Worm (Caenorhabditis elegans) whole organism, L4 larva: Measurements from ENCODE around the gene scrm-3.
A peak's percentile ranks its signal among the peaks of the same experiment; 100 is the strongest.

Experiments
- F10B5.3 ChIP-seq: sonication (generic microtip); optimal IDR thresholded peaks from 2 replicates; lab custom pipeline; 2016; ENCODE audit warnings: mild to moderate bottlenecking, missing genetic modification characterization, missing compliant biosample characterization
- F26F4.8 ChIP-seq: fragments of 200-800 bp; sonication (Bioruptor generic); conservative IDR thresholded peaks from 2 replicates; pipeline ENCODE4 v1.3.6; 2022; ENCODE audit warnings: missing genetic modification characterization, missing compliant biosample characterization
- F44E2.7 ChIP-seq: fragments of 200-800 bp; sonication (Bioruptor generic); IDR thresholded peaks from 2 replicates; pipeline ENCODE4 v2.1.2; 2022; ENCODE audit warnings: missing genetic modification characterization, missing compliant biosample characterization
- R02D3.7 ChIP-seq: fragments of 150-350 bp; sonication (generic microtip); optimal IDR thresholded peaks from 3 replicates; lab custom pipeline; 2014; ENCODE audit warnings: missing biosample characterization, missing genetic modification characterization
- T20F7.1 ChIP-seq: fragments of 200-800 bp; sonication (Bioruptor generic); optimal IDR thresholded peaks from 2 replicates; lab custom pipeline; 2018; ENCODE audit warnings: mild to moderate bottlenecking, missing genetic modification characterization, missing compliant biosample characterization
- T26A8.4 ChIP-seq: fragments of 200-800 bp; sonication (Bioruptor generic); IDR thresholded peaks from 2 replicates; pipeline ENCODE4 v1.3.6; 2022; ENCODE audit warnings: missing genetic modification characterization, missing compliant biosample characterization
- Y75B8A.6 ChIP-seq: fragments of 200-800 bp; sonication (Bioruptor generic); IDR thresholded peaks from 2 replicates; pipeline ENCODE4 v1.3.6; 2022; ENCODE audit warnings: missing genetic modification reagents, missing genetic modification characterization, missing compliant biosample characterization
- aha-1 ChIP-seq: fragments of 150-350 bp; peaks from one replicate; lab custom pipeline; 2014; ENCODE audit warnings: missing biosample characterization, missing genetic modification characterization
- ama-1 ChIP-seq: fragments of 150-350 bp; optimal IDR thresholded peaks from 2 replicates; lab custom pipeline; 2014; ENCODE audit warnings: inconsistent platforms, mixed read lengths
- arid-1 ChIP-seq: fragments of 200-800 bp; sonication (Bioruptor generic); conservative IDR thresholded peaks from 2 replicates; pipeline ENCODE4 v1.3.6; 2022; ENCODE audit warnings: missing genetic modification reagents, missing genetic modification characterization, missing compliant biosample characterization
- ceh-62 ChIP-seq: sonication (generic microtip); optimal IDR thresholded peaks from 2 replicates; lab custom pipeline; 2017; ENCODE audit warnings: missing biosample characterization, missing genetic modification characterization
- ceh-82 ChIP-seq: sonication (generic microtip); optimal IDR thresholded peaks from 2 replicates; lab custom pipeline; 2017; ENCODE audit warnings: missing biosample characterization, missing genetic modification characterization
- ces-1 ChIP-seq: fragments of 150-350 bp; sonication (generic microtip); optimal IDR thresholded peaks from 4 replicates; lab custom pipeline; 2014; ENCODE audit warnings: missing biosample characterization, missing genetic modification reagents, missing genetic modification characterization
- cey-2 ChIP-seq: sonication (generic microtip); optimal IDR thresholded peaks from 3 replicates; lab custom pipeline; 2017; ENCODE audit warnings: missing genetic modification characterization, mild to moderate bottlenecking, missing compliant biosample characterization, antibody characterized with exemption, borderline replicate concordance; ENCODE audit not compliant: insufficient read depth
- daf-12 ChIP-seq: fragments of 150-350 bp; optimal IDR thresholded peaks from 2 replicates; lab custom pipeline; 2014; ENCODE audit warnings: missing biosample characterization, missing genetic modification reagents, missing genetic modification characterization
- daf-8 ChIP-seq: fragments of 200-800 bp; sonication (Bioruptor generic); IDR thresholded peaks from 2 replicates; pipeline ENCODE4 v1.3.6; 2022; ENCODE audit warnings: missing genetic modification characterization, missing compliant biosample characterization
- dpl-1 ChIP-seq: fragments of 150-350 bp; optimal IDR thresholded peaks from 2 replicates; lab custom pipeline; 2014; ENCODE audit warnings: missing biosample characterization, missing genetic modification reagents, missing genetic modification characterization
- egl-43 ChIP-seq: fragments of 200-800 bp; sonication (Bioruptor generic); IDR thresholded peaks from 2 replicates; pipeline ENCODE4 v1.3.6; 2022; ENCODE audit warnings: missing genetic modification reagents, missing genetic modification characterization, missing compliant biosample characterization
- fos-1 ChIP-seq: fragments of 150-350 bp; optimal IDR thresholded peaks from 2 replicates; lab custom pipeline; 2014; ENCODE audit warnings: missing biosample characterization, missing genetic modification characterization
- hlh-11 ChIP-seq: fragments of 200-800 bp; sonication (Bioruptor generic); optimal IDR thresholded peaks from 2 replicates; lab custom pipeline; 2018; ENCODE audit warnings: mild to moderate bottlenecking, missing genetic modification characterization, missing compliant biosample characterization
- hlh-30 ChIP-seq: sonication (generic microtip); optimal IDR thresholded peaks from 2 replicates; lab custom pipeline; 2017; ENCODE audit warnings: antibody characterized with exemption, mild to moderate bottlenecking, missing genetic modification characterization, missing compliant biosample characterization; ENCODE audit not compliant: insufficient read depth
- jun-1 ChIP-seq: fragments of 150-350 bp; optimal IDR thresholded peaks from 2 replicates; lab custom pipeline; 2014; ENCODE audit warnings: missing biosample characterization, missing genetic modification reagents, missing genetic modification characterization
- lim-7 ChIP-seq: fragments of 200-800 bp; sonication (Bioruptor generic); IDR thresholded peaks from 2 replicates; pipeline ENCODE4 v1.3.6; 2022; ENCODE audit warnings: missing genetic modification characterization, missing compliant biosample characterization
- lin-1 ChIP-seq: fragments of 200-800 bp; sonication (Bioruptor generic); IDR thresholded peaks from 2 replicates; pipeline ENCODE4 v1.3.6; 2022; ENCODE audit warnings: missing genetic modification reagents, missing genetic modification characterization, missing compliant biosample characterization
- lir-3 ChIP-seq: sonication (generic microtip); optimal IDR thresholded peaks from 2 replicates; lab custom pipeline; 2016; ENCODE audit warnings: mild to moderate bottlenecking, missing genetic modification characterization, missing compliant biosample characterization
- lsy-2 ChIP-seq, 2 experiments: fragments of 150-350 bp in 1 of 2; sonication (generic microtip) in 1 of 2; optimal IDR thresholded peaks; 2 replicates each; lab custom pipeline; 2014 to 2017; ENCODE audit warnings: missing biosample characterization in 2 of 2, missing genetic modification characterization in 2 of 2
- mdl-1 ChIP-seq, 2 experiments: fragments of 150-350 bp in 1 of 2; sonication (generic microtip) in 1 of 2; optimal IDR thresholded peaks; 2 replicates each; lab custom pipeline; 2014 to 2017; ENCODE audit warnings: missing biosample characterization in 2 of 2, missing genetic modification characterization in 2 of 2
- mdt-29 ChIP-seq: fragments of 200-800 bp; sonication (Bioruptor generic); IDR thresholded peaks from 2 replicates; pipeline ENCODE4 v1.3.6; 2022; ENCODE audit warnings: missing genetic modification reagents, missing genetic modification characterization, missing compliant biosample characterization
- nhr-10 ChIP-seq: fragments of 150-350 bp; optimal IDR thresholded peaks from 2 replicates; lab custom pipeline; 2014; ENCODE audit warnings: missing biosample characterization, missing genetic modification characterization
- nhr-102 ChIP-seq: sonication (generic microtip); optimal IDR thresholded peaks from 2 replicates; lab custom pipeline; 2016; ENCODE audit warnings: mild to moderate bottlenecking, missing genetic modification characterization, moderate library complexity, missing compliant biosample characterization
- nhr-11 ChIP-seq: fragments of 150-350 bp; optimal IDR thresholded peaks from 2 replicates; lab custom pipeline; 2014; ENCODE audit warnings: missing biosample characterization, missing genetic modification characterization
- nhr-28 ChIP-seq: fragments of 150-350 bp; optimal IDR thresholded peaks from 2 replicates; lab custom pipeline; 2014; ENCODE audit warnings: missing biosample characterization, missing genetic modification characterization
- nhr-48 ChIP-seq: sonication (generic microtip); optimal IDR thresholded peaks from 2 replicates; lab custom pipeline; 2016; ENCODE audit warnings: mild to moderate bottlenecking, missing genetic modification characterization, missing compliant biosample characterization
- nhr-6 ChIP-seq: fragments of 150-350 bp; optimal IDR thresholded peaks from 2 replicates; lab custom pipeline; 2014; ENCODE audit warnings: missing biosample characterization, missing genetic modification characterization
- nhr-76 ChIP-seq: fragments of 150-350 bp; optimal IDR thresholded peaks from 2 replicates; lab custom pipeline; 2014; ENCODE audit warnings: missing biosample characterization, missing genetic modification characterization
- nhr-77 ChIP-seq: fragments of 150-350 bp; optimal IDR thresholded peaks from 2 replicates; lab custom pipeline; 2014; ENCODE audit warnings: missing biosample characterization, missing genetic modification characterization
- php-3 ChIP-seq: fragments of 200-800 bp; sonication (Bioruptor generic); IDR thresholded peaks from 2 replicates; pipeline ENCODE4 v1.3.6; 2022; ENCODE audit warnings: missing genetic modification reagents, missing genetic modification characterization, missing compliant biosample characterization
- pqm-1 ChIP-seq: sonication (generic microtip); optimal IDR thresholded peaks from 2 replicates; lab custom pipeline; 2017; ENCODE audit warnings: missing biosample characterization, missing genetic modification characterization
- rbr-2 ChIP-seq: sonication (generic microtip); optimal IDR thresholded peaks from 2 replicates; lab custom pipeline; 2016; ENCODE audit warnings: missing genotype, missing genetic modification characterization, missing compliant biosample characterization
- set-16 ChIP-seq: fragments of 200-800 bp; sonication (Bioruptor generic); IDR thresholded peaks from 2 replicates; pipeline ENCODE4 v1.3.6; 2022; ENCODE audit warnings: missing genetic modification reagents, missing genetic modification characterization, missing compliant biosample characterization
- skn-1 ChIP-seq: fragments of 150-350 bp; optimal IDR thresholded peaks from 2 replicates; lab custom pipeline; 2014; ENCODE audit warnings: missing biosample characterization, missing genetic modification characterization
- spr-1 ChIP-seq: sonication (generic microtip); optimal IDR thresholded peaks from 2 replicates; lab custom pipeline; 2016; ENCODE audit warnings: mild to moderate bottlenecking, missing genetic modification characterization, missing compliant biosample characterization
- spr-3 ChIP-seq: fragments of 200-800 bp; sonication (Bioruptor generic); optimal IDR thresholded peaks from 2 replicates; lab custom pipeline; 2018; ENCODE audit warnings: mild to moderate bottlenecking, missing genetic modification characterization, missing compliant biosample characterization
- tag-97 ChIP-seq: fragments of 200-800 bp; sonication (Bioruptor generic); IDR thresholded peaks from 2 replicates; pipeline ENCODE4 v1.3.6; 2022; ENCODE audit warnings: missing genetic modification characterization, missing compliant biosample characterization
- tra-1 ChIP-seq: fragments of 200-800 bp; sonication (Bioruptor generic); IDR thresholded peaks from 2 replicates; pipeline ENCODE4 v1.3.6; 2022; ENCODE audit warnings: missing genetic modification reagents, missing genetic modification characterization, missing compliant biosample characterization
- unc-39 ChIP-seq: sonication (generic microtip); optimal IDR thresholded peaks from 2 replicates; lab custom pipeline; 2017; ENCODE audit warnings: missing biosample characterization, missing genetic modification characterization
- vab-7 ChIP-seq: fragments of 200-800 bp; sonication (Bioruptor generic); IDR thresholded peaks from 2 replicates; pipeline ENCODE4 v1.3.6; 2022; ENCODE audit warnings: missing genetic modification reagents, missing genetic modification characterization, missing compliant biosample characterization
- zag-1 ChIP-seq: fragments of 150-350 bp; optimal IDR thresholded peaks from 2 replicates; lab custom pipeline; 2014; ENCODE audit warnings: missing biosample characterization, missing genetic modification characterization
- zfp-2 ChIP-seq: sonication (generic microtip); optimal IDR thresholded peaks from 2 replicates; lab custom pipeline; 2016; ENCODE audit warnings: mild to moderate bottlenecking, missing genetic modification characterization, missing compliant biosample characterization
- zfp-3 ChIP-seq: fragments of 200-800 bp; sonication (Bioruptor generic); conservative IDR thresholded peaks from 2 replicates; pipeline ENCODE4 v1.3.6; 2022; ENCODE audit warnings: missing genetic modification reagents, missing genetic modification characterization, missing compliant biosample characterization
- zip-11 ChIP-seq: fragments of 200-800 bp; sonication (Bioruptor generic); IDR thresholded peaks from 2 replicates; pipeline ENCODE4 v1.3.6; 2022; ENCODE audit warnings: missing genetic modification characterization, missing compliant biosample characterization
- zip-2 ChIP-seq: fragments of 150-350 bp; optimal IDR thresholded peaks from 2 replicates; lab custom pipeline; 2014; ENCODE audit warnings: missing biosample characterization, missing genetic modification characterization
- ztf-7 ChIP-seq: fragments of 150-350 bp; optimal IDR thresholded peaks from 2 replicates; lab custom pipeline; 2014; ENCODE audit warnings: missing biosample characterization, missing genetic modification characterization

Gene scrm-3

DNA sequence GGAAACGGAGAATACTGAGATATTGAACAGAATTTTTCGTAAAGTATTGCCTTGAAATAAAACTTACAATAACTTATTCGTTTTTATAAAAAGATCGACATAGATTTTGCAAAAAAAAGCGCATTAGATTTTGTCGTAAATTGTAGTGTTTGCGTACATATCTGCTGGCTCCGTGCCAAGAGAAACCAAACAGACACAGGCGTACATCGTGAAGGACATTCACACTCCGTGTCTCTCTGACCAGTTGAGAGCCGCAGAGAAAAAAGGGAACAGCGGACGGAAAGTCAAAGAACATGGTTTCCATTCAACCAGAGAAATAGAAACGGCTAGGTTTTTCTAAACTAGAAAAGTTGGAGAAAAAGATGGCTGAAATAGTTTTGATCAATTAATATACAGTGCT is 41.7 kb downstream of the scrm-3 start, which contains the start of gene arrd-19 (continued):
- TF ChIP-seq cey-2 (tag; lab: Kevin White, UChicago) (no peak), lin-1 (peak; percentile 89), skn-1 (tag; lab: Kevin White, UChicago) (no peak), lsy-2 (tag; optimal IDR thresholded peaks at IDR 0.05; lab: Kevin White, UChicago) (peak; percentile 26 to 79), mdt-29 (no peak), tra-1 (GFP tag; lab: Robert Waterston, UW) (no peak), vab-7 (no peak; the same call in 1 of the 2 replicates), fos-1 (no peak), ztf-7 (tag; lab: Kevin White, UChicago) (no peak), nhr-76 (tag; lab: Kevin White, UChicago) (no peak), arid-1 (GFP tag; lab: Robert Waterston, UW) (peak; percentile 67; the same call in 1 of the 2 replicates), Y75B8A.6 (no peak), hlh-30 (tag; lab: Kevin White, UChicago) (peak; percentile 58), ceh-82 (tag; lab: Kevin White, UChicago) (no peak), rbr-2 (peak; percentile 56), pqm-1 (tag; lab: Kevin White, UChicago) (peak; percentile 32), hlh-11 (peak; percentile 93), F10B5.3 (no peak), unc-39 (no peak), daf-8 (GFP tag; lab: Robert Waterston, UW) (no peak), zip-2 (tag; lab: Kevin White, UChicago) (peak; percentile 5), T26A8.4 (GFP tag; lab: Robert Waterston, UW) (no peak), zag-1 (tag; lab: Kevin White, UChicago) (no peak), lim-7 (GFP tag; lab: Robert Waterston, UW) (no peak), set-16 (GFP tag; lab: Robert Waterston, UW) (no peak), daf-12 (tag; lab: Kevin White, UChicago) (no peak), F26F4.8 (GFP tag; lab: Robert Waterston, UW) (no peak), ces-1 (no peak), jun-1 (tag; lab: Kevin White, UChicago) (no peak), F44E2.7 (GFP tag; lab: Robert Waterston, UW) (no peak), nhr-10 (no peak), mdl-1 (tag; optimal IDR thresholded peaks at IDR 0.05; lab: Kevin White, UChicago) (peak in 1 of 2 experiments; percentile 85), lir-3 (no peak), spr-3 (no peak), nhr-77 (peak; percentile 79), ceh-62 (tag; lab: Kevin White, UChicago) (no peak)

DNA sequence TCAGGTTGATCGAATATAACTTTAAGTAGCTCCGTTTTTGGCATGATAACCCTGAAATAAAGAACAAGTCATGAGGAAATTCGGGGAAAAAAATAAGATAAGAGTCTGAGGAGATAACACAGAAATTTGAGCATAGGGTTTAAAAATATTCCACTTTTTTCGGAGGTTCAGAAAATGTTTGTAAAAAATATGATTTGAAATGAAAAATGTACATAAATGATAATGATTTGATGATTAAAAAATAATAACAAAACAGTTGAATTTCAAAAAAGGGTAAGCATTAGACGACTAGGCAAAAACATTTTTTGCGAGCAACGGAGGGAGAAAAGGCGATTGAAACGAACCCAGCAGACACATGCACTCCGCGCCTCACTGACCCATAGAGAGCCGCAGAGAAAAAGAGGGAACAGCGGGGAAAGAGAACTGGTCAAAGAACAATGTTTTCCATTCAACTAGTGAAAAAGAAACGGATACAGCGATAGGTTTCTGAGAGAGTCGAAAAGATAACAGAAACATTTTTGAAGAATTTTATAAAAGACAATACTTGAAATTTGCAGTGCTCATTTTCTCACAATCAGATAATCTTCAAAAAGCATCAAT is 44.8 kb downstream of the scrm-3 start, which contains the start of gene arrd-18:
TSS of gene arrd-18 (minus strand) at position 51 of the 600 bp plus-strand sequence.
- TF ChIP-seq jun-1 (tag; lab: Kevin White, UChicago) = no peak
- no peak for TF ChIP-seq nhr-102 (tag; lab: Kevin White, UChicago)
- TF ChIP-seq php-3 (GFP tag; lab: Robert Waterston, UW) = peak; percentile 18; the same call in 1 of the 2 replicates
- TF ChIP-seq dpl-1 (GFP tag; lab: Kevin White, UChicago) = no peak
- TF ChIP-seq zfp-3 (GFP tag; lab: Robert Waterston, UW) = no peak
- TF ChIP-seq fos-1 = no peak
- TF ChIP-seq F26F4.8 (GFP tag; lab: Robert Waterston, UW) = no peak
- TF ChIP-seq aha-1 (tag; lab: Kevin White, UChicago) = peak; percentile 78
- peak; percentile 56 for TF ChIP-seq nhr-28 (tag; lab: Kevin White, UChicago)
- peak in 1 of 2 experiments; percentile 51 for TF ChIP-seq mdl-1 (tag; optimal IDR thresholded peaks at IDR 0.05; lab: Kevin White, UChicago)
- TF ChIP-seq T20F7.1 (GFP tag; lab: Kevin White, UChicago) = no peak
- no peak for TF ChIP-seq ama-1 (lab: Kevin White, UChicago)
- TF ChIP-seq tra-1 (GFP tag; lab: Robert Waterston, UW) = 0 out of 2 replicates have a peak, but pooled peaks have one; percentile 10
- TF ChIP-seq nhr-77 = peak; percentile 43
- peak; percentile 73 for TF ChIP-seq hlh-11
- TF ChIP-seq nhr-11 = peak; percentile 4
- no peak for TF ChIP-seq nhr-6
- TF ChIP-seq T26A8.4 (GFP tag; lab: Robert Waterston, UW) = no peak
- TF ChIP-seq R02D3.7 (tag; lab: Kevin White, UChicago) = no peak
- TF ChIP-seq spr-1 = no peak
- no peak for TF ChIP-seq egl-43
- TF ChIP-seq zfp-2 (tag; lab: Kevin White, UChicago) = no peak
- no peak for TF ChIP-seq tag-97 (GFP tag; lab: Robert Waterston, UW)
- peak; percentile 70 for TF ChIP-seq nhr-48
- no peak for TF ChIP-seq zip-11 (GFP tag; lab: Robert Waterston, UW)
